Worm (Caenorhabditis elegans): ENCODE data around the gene R07B7.12.

Gene R07B7.12

DNA sequence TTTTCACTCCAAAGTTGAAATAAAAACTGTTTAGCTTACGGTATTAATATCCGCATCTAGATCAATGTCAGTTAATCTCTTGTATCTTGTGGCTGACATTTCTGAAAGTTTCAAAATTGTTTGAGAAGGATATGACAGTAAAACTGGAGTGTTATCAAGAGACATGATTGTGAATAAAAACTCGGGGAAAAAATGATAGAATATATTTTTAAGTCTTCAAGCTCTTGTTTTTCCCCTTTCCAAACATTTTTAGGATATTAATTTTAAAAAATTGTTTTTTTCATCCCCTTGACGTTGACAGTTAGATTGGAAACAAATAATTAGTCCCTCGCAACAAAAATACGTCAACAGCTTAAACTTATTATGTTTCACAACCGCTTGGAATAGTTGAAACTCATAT lies 14.0 kb upstream of the R07B7.12 start, which contains the start of gene R07B7.6:
Gene R07B7.6 (minus strand): TSS at position 101 of the 400 bp plus-strand sequence.
- TF ChIP-seq nhr-77 (tag; optimal IDR thresholded peaks at IDR 0.05) (no peak), mdl-1 (tag; optimal IDR thresholded peaks at IDR 0.05) (no peak)

DNA sequence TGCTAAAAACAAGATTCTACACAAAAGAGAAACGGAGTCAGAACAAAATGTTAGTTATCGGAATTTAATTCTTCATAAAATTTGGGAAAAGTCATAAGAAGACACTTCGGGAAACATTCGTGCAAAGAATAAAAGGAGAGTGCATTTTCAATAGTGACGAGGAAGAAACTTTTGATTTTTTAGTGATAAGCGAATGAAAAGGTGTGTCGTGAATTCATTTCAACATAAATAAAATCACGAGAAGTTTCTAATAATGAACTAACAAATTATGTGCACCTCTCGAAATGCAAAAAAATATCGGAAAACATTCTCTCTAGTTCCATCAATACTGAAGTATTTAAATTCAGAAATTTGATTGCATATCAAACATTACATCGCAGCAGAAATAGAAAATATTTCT lies 12.9 kb upstream of the R07B7.12 start:
- TF ChIP-seq dmd-4 (tag; optimal IDR thresholded peaks at IDR 0.05) (no peak), gmeb-1 (tag; optimal IDR thresholded peaks at IDR 0.05) (peak; percentile 20), ztf-1 (GFP tag; conservative IDR thresholded peaks at IDR 0.05) (no peak), fos-1 (tag; optimal IDR thresholded peaks at IDR 0.05) (peak; percentile 56), crh-2 (tag; optimal IDR thresholded peaks at IDR 0.05) (peak; percentile 0), skn-1 (tag; optimal IDR thresholded peaks at IDR 0.05) (peak; percentile 40), Y55F3AM.14 (GFP tag; optimal IDR thresholded peaks at IDR 0.05) (no peak)

DNA sequence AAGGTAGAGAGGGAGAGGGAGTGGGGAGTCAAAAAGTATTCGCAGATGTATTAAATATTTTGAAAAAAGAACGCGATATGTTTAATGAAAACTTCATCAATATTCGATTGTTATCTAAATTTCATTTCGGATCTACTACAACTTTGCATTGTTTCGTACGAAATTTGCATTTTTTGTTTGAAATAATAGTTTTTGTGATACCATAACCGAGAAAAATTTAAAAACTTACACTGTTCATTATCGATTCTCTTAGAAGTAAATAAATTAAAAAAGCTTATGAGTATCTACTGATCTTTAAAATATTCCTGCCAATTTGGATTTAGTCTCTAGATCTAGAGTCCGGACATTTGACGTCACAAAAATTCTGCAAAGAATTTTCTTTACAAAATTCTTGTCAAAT lies 8.6 kb upstream of the R07B7.12 start, which contains the start of gene R07B7.9:
Gene R07B7.9 (minus strand): TSS at position 101 of the 400 bp plus-strand sequence.
- no peak for TF ChIP-seq nhr-12 (tag; optimal IDR thresholded peaks at IDR 0.05)
- no peak for TF ChIP-seq unc-55 (GFP tag; optimal IDR thresholded peaks at IDR 0.05)
- TF ChIP-seq nhr-237 (tag; optimal IDR thresholded peaks at IDR 0.05), result no peak
- TF ChIP-seq F13H6.1 (tag; optimal IDR thresholded peaks at IDR 0.05), result no peak
- TF ChIP-seq nhr-77 (tag; optimal IDR thresholded peaks at IDR 0.05), result no peak
- no peak for TF ChIP-seq C34F6.9 (tag; optimal IDR thresholded peaks at IDR 0.05)
- TF ChIP-seq zag-1 (tag; optimal IDR thresholded peaks at IDR 0.05), result no peak
- TF ChIP-seq dmd-4 (tag; optimal IDR thresholded peaks at IDR 0.05), result no peak
- TF ChIP-seq lsy-2 (tag; optimal IDR thresholded peaks at IDR 0.05), result no peak
- TF ChIP-seq Y55F3AM.14 (GFP tag; optimal IDR thresholded peaks at IDR 0.05), result no peak
- TF ChIP-seq ceh-82 (tag; optimal IDR thresholded peaks at IDR 0.05), result no peak
- no peak for TF ChIP-seq mdl-1 (tag; optimal IDR thresholded peaks at IDR 0.05)

DNA sequence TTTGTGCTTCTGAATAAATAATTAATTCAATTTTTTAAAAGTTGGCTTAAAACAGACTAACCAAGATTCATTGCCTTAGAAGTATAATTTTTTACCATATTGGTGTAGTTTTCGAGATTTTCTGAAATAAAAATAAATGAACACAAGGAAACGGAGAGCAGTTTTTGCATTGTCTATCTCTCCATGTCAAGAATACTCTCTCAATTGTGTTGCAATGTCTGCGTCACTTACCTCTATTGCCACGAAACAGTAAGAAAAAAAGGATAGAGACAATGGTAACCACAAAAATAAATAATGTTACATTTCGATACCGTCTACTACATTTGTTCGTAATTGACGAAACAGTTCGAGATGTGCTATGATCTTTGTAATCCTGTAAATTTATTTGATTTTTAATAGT lies 5.9 kb upstream of the R07B7.12 start, which contains the start of gene R07B7.10:
Gene R07B7.10 (plus strand): TSS at position 285 of the 400 bp plus-strand sequence.
- TF ChIP-seq ceh-16 (tag; optimal IDR thresholded peaks at IDR 0.05) (no peak), crh-2 (tag; optimal IDR thresholded peaks at IDR 0.05) (peak; percentile 12), sma-9 (GFP tag; optimal IDR thresholded peaks at IDR 0.05) (peak; percentile 0), sma-9 (tag; optimal IDR thresholded peaks at IDR 0.05) (no peak)

DNA sequence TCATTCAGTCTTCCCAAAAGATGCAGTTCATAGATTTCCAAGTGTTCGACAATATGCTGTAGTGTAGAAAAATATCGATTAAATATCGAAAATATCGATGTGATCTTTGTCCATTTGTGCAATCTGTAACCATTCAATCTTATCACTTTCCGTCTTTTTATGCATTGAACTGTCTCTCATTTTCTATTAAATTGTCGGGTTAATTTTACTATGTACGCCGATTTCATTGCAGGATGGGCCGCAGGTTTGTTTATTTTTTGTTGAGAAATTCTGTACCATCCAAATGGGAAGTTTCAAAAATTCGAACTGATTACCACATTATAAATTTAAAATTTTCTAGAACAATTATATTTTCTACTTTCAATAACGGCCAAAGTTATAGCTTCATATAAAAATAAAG lies 4.7 kb upstream of the R07B7.12 start, which contains the start of gene R07B7.8:
Gene R07B7.8 (minus strand): TSS at position 101 of the 400 bp plus-strand sequence.
- TF ChIP-seq unc-62 (GFP tag; optimal IDR thresholded peaks at IDR 0.05) (no peak), sem-4 (tag; optimal IDR thresholded peaks at IDR 0.05) (no peak), lsy-2 (tag; optimal IDR thresholded peaks at IDR 0.05) (no peak), nhr-6 (tag; optimal IDR thresholded peaks at IDR 0.05) (no peak), nhr-10 (tag; optimal IDR thresholded peaks at IDR 0.05) (no peak), blmp-1 (tag; optimal IDR thresholded peaks at IDR 0.05; ENCODE audit: insufficient read depth) (no peak), skn-1 (tag; optimal IDR thresholded peaks at IDR 0.05) (no peak), nhr-21 (tag; optimal IDR thresholded peaks at IDR 0.05) (no peak), Y55F3AM.14 (GFP tag; optimal IDR thresholded peaks at IDR 0.05) (no peak), gmeb-1 (tag; optimal IDR thresholded peaks at IDR 0.05) (no peak), lin-13 (GFP tag; optimal IDR thresholded peaks at IDR 0.05) (no peak), ztf-1 (GFP tag; conservative IDR thresholded peaks at IDR 0.05) (no peak), ztf-4 (tag; optimal IDR thresholded peaks at IDR 0.05) (no peak)

DNA sequence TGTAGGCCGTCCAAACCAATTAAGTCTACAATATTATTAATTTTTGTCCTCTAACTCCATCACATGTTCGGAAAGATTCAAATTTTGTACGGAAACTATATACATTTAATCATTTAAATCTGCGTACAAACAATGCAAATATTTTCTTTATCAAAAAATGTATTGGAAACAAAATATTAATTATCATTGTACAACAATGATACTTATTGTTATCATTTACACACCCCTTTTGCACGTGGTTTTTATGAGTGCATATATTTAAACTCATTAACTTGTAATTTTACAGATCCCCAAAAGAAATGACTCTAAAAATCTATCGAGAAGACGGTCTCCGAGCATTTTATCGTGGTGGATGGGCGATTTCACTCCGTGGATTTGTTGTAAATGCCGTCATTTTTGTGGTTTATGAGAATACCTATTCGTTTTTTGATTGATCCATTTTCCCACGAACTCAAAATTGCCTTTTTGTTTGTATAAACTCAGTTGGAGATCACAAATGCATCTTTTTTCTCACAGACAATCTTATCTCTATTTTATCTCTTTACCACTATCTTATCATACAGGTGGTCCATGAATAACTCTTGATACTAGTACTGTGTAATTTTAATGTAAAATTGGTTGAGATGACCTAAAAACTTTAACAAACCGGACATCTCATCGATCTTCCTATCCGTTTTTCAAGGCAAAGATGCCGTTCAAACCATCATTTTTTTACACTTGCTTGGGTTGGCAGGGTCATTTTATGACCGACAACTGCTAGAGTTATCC lies 2.8 kb upstream of the R07B7.12 start:
- TF ChIP-seq fos-1 (tag; optimal IDR thresholded peaks at IDR 0.05), result peak; percentile 16
- no peak for TF ChIP-seq unc-55 (GFP tag; optimal IDR thresholded peaks at IDR 0.05)
- no peak for TF ChIP-seq mdl-1 (tag; optimal IDR thresholded peaks at IDR 0.05)
- no peak for TF ChIP-seq nhr-11 (tag; optimal IDR thresholded peaks at IDR 0.05)

DNA sequence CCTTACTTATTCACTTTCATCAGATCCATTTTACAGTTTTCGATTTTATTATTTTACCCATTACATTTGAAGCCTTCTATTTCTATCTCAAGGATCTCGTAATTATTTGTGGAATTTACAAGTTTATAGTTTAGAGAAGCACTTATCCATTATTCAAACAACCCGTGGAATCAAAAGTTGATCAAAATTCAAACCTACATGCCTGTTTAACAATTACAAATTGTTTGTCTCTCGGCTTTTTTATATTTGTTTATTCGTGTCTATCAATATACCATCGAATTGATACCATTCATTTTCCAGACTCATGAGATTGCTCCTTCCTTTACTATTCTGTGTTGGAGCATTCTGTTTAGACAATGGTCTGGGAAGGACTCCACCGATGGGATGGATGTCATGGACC lies 1.9 kb upstream of the R07B7.12 start, which contains the start of gene gana-1:
Gene gana-1 (plus strand): TSS at position 301 of the 400 bp plus-strand sequence.
- TF ChIP-seq alr-1 (tag; optimal IDR thresholded peaks at IDR 0.05) (no peak), lin-13 (GFP tag; optimal IDR thresholded peaks at IDR 0.05) (no peak), snpc-4 (tag; optimal IDR thresholded peaks at IDR 0.05) (no peak), crh-2 (tag; optimal IDR thresholded peaks at IDR 0.05) (no peak), lin-39 (tag; optimal IDR thresholded peaks at IDR 0.05) (no peak), lin-11 (tag; optimal IDR thresholded peaks at IDR 0.05) (no peak), nhr-23 (tag; optimal IDR thresholded peaks at IDR 0.05) (no peak), sem-4 (tag; optimal IDR thresholded peaks at IDR 0.05) (no peak)
